Fruit fly (Drosophila melanogaster): Measurements from ENCODE around the gene CG15011.

Gene CG15011

dm6 chr3L:4227164-4227563 is 31.8 kb downstream of the CG15011 start, which contains the start of gene CG46460:
TSS of gene CG46460 (minus strand) at chr3L:4227302.
- TF ChIP-seq Pif1A (GFP tag; optimal IDR thresholded peaks at IDR 0.05) (no peak), fd96Ca (GFP tag; IDR thresholded peaks at IDR 0.05) (no peak; the same call in 2 of the 3 replicates), CG34367 (tag; optimal IDR thresholded peaks at IDR 0.05) (no peak), CG17806 (tag; optimal IDR thresholded peaks at IDR 0.05) (no peak), CG15710 (tag; optimal IDR thresholded peaks at IDR 0.05) (peak; percentile 31), D1 (tag; optimal IDR thresholded peaks at IDR 0.05) (no peak), Ets98B (GFP tag; IDR thresholded peaks at IDR 0.05) (peak; percentile 49; the same call in 1 of the 2 replicates), gl (tag; optimal IDR thresholded peaks at IDR 0.05) (no peak), CG8159 (tag; optimal IDR thresholded peaks at IDR 0.05) (peak; percentile 42), CG13204 (GFP tag; optimal IDR thresholded peaks at IDR 0.05) (peak; percentile 64), CG8301 (tag; optimal IDR thresholded peaks at IDR 0.05) (no peak), CG4496 (GFP tag; IDR thresholded peaks at IDR 0.05) (peak; percentile 42; the same call in 1 of the 3 replicates), CG32121 (GFP tag; IDR thresholded peaks at IDR 0.05) (peak; percentile 31; the same call in 1 of the 2 replicates), rn (GFP tag; IDR thresholded peaks at IDR 0.05) (no peak), CG12605 (GFP tag; IDR thresholded peaks at IDR 0.05) (peak; percentile 43; the same call in 1 of the 2 replicates), Snoo (tag; optimal IDR thresholded peaks at IDR 0.05) (no peak), CG14655 (GFP tag; optimal IDR thresholded peaks at IDR 0.05) (peak; percentile 8), EcR (GFP tag; optimal IDR thresholded peaks at IDR 0.05) (peak; percentile 67), CG10348 (GFP tag; IDR thresholded peaks at IDR 0.05) (no peak)

- TF ChIP-seq EcR (GFP tag; optimal IDR thresholded peaks at IDR 0.05) (peak; percentile 40), CG8301 (tag; optimal IDR thresholded peaks at IDR 0.05) (peak; percentile 18), fd96Ca (GFP tag; IDR thresholded peaks at IDR 0.05) (0 out of 3 replicates have a peak, but pooled peaks have one; percentile 36), Ets98B (GFP tag; IDR thresholded peaks at IDR 0.05) (peak; percentile 30; the same call in 1 of the 2 replicates), rn (GFP tag; IDR thresholded peaks at IDR 0.05) (no peak), CG8159 (tag; optimal IDR thresholded peaks at IDR 0.05) (no peak), CG14655 (GFP tag; optimal IDR thresholded peaks at IDR 0.05) (peak; percentile 20), gl (tag; optimal IDR thresholded peaks at IDR 0.05) (peak; percentile 8)
Measured at dm6 chr3L:4225647-4226470, 33.1 kb downstream of the CG15011 start.

- TF ChIP-seq CG13204 (GFP tag; optimal IDR thresholded peaks at IDR 0.05), result no peak
- TF ChIP-seq CG32121 (GFP tag; IDR thresholded peaks at IDR 0.05), result no peak
- no peak for TF ChIP-seq CG10348 (GFP tag; IDR thresholded peaks at IDR 0.05)
- TF ChIP-seq CG34367 (tag; optimal IDR thresholded peaks at IDR 0.05), result no peak
- no peak for TF ChIP-seq CG12605 (GFP tag; IDR thresholded peaks at IDR 0.05)
- no peak for TF ChIP-seq D1 (tag; optimal IDR thresholded peaks at IDR 0.05)
- no peak for TF ChIP-seq rn (GFP tag; IDR thresholded peaks at IDR 0.05)
- no peak for TF ChIP-seq Snoo (tag; optimal IDR thresholded peaks at IDR 0.05)
- TF ChIP-seq EcR (GFP tag; optimal IDR thresholded peaks at IDR 0.05), result no peak
- TF ChIP-seq CG15710 (tag; optimal IDR thresholded peaks at IDR 0.05), result no peak
- no peak for TF ChIP-seq CG8301 (tag; optimal IDR thresholded peaks at IDR 0.05)
Measured at dm6 chr3L:4221792-4222191, 37.2 kb downstream of the CG15011 start.

dm6 chr3L:4221226-4221770 is 37.7 kb downstream of the CG15011 start:
- TF ChIP-seq gl (tag; optimal IDR thresholded peaks at IDR 0.05) (no peak), Pif1B (GFP tag; optimal IDR thresholded peaks at IDR 0.05) (no peak), CG4496 (GFP tag; IDR thresholded peaks at IDR 0.05) (peak; percentile 37; the same call in 1 of the 3 replicates), EcR (GFP tag; optimal IDR thresholded peaks at IDR 0.05) (peak; percentile 74), CG9948 (tag; optimal IDR thresholded peaks at IDR 0.05) (no peak), CG8301 (tag; optimal IDR thresholded peaks at IDR 0.05) (no peak), D1 (tag; optimal IDR thresholded peaks at IDR 0.05) (no peak), Ets98B (GFP tag; IDR thresholded peaks at IDR 0.05) (peak; percentile 64), CG8159 (tag; optimal IDR thresholded peaks at IDR 0.05) (peak; percentile 16), Snoo (tag; optimal IDR thresholded peaks at IDR 0.05) (no peak), CG17806 (tag; optimal IDR thresholded peaks at IDR 0.05) (no peak), fd96Ca (GFP tag; IDR thresholded peaks at IDR 0.05) (no peak; the same call in 2 of the 3 replicates), Pif1A (GFP tag; optimal IDR thresholded peaks at IDR 0.05) (no peak), CG12605 (GFP tag; IDR thresholded peaks at IDR 0.05) (no peak), CG15710 (tag; optimal IDR thresholded peaks at IDR 0.05) (no peak), CG14655 (GFP tag; optimal IDR thresholded peaks at IDR 0.05) (no peak), rn (GFP tag; IDR thresholded peaks at IDR 0.05) (no peak), CG13204 (GFP tag; optimal IDR thresholded peaks at IDR 0.05) (peak; percentile 46), CG32121 (GFP tag; IDR thresholded peaks at IDR 0.05) (peak; percentile 55; the same call in 1 of the 2 replicates), CG10348 (GFP tag; IDR thresholded peaks at IDR 0.05) (no peak), CG34367 (tag; optimal IDR thresholded peaks at IDR 0.05) (no peak)

- no peak for TF ChIP-seq CG34367 (tag; optimal IDR thresholded peaks at IDR 0.05)
- no peak for TF ChIP-seq CG15710 (tag; optimal IDR thresholded peaks at IDR 0.05)
- no peak for TF ChIP-seq Snoo (tag; optimal IDR thresholded peaks at IDR 0.05)
- TF ChIP-seq Pif1A (GFP tag; optimal IDR thresholded peaks at IDR 0.05), result no peak
Measured at dm6 chr3L:4220679-4221078, 38.3 kb downstream of the CG15011 start.

Data from whole organism, pupa.